Worm (Caenorhabditis elegans) whole organism, L4 larva: ENCODE measurements around the gene kin-2.

ENCODE experiments used
- R02D3.7 ChIP-seq: fragments of 150-350 bp; sonication (generic microtip); optimal IDR thresholded peaks from 3 replicates; lab custom pipeline; 2014; ENCODE audit warnings: missing biosample characterization, missing genetic modification characterization
- Y105C5A.15 ChIP-seq: fragments of 200-800 bp; sonication (Bioruptor generic); IDR thresholded peaks from 2 replicates; pipeline ENCODE4 v1.3.6; 2022; ENCODE audit warnings: missing genetic modification characterization, missing compliant biosample characterization
- attf-4 ChIP-seq: sonication (generic microtip); optimal IDR thresholded peaks from 3 replicates; lab custom pipeline; 2017; ENCODE audit warnings: missing biosample characterization, missing genetic modification characterization
- dmd-6 ChIP-seq: fragments of 200-800 bp; sonication (Bioruptor generic); IDR thresholded peaks from 2 replicates; pipeline ENCODE4 v1.3.6; 2022; ENCODE audit warnings: missing genetic modification reagents, missing genetic modification characterization, missing compliant biosample characterization
- nhr-237 ChIP-seq: sonication (generic microtip); optimal IDR thresholded peaks from 2 replicates; lab custom pipeline; 2017; ENCODE audit warnings: missing biosample characterization, missing genetic modification characterization
- nhr-77 ChIP-seq: fragments of 150-350 bp; optimal IDR thresholded peaks from 2 replicates; lab custom pipeline; 2014; ENCODE audit warnings: missing biosample characterization, missing genetic modification characterization
- pqm-1 ChIP-seq: sonication (generic microtip); optimal IDR thresholded peaks from 2 replicates; lab custom pipeline; 2017; ENCODE audit warnings: missing biosample characterization, missing genetic modification characterization
- zag-1 ChIP-seq: fragments of 150-350 bp; optimal IDR thresholded peaks from 2 replicates; lab custom pipeline; 2014; ENCODE audit warnings: missing biosample characterization, missing genetic modification characterization

DNA sequence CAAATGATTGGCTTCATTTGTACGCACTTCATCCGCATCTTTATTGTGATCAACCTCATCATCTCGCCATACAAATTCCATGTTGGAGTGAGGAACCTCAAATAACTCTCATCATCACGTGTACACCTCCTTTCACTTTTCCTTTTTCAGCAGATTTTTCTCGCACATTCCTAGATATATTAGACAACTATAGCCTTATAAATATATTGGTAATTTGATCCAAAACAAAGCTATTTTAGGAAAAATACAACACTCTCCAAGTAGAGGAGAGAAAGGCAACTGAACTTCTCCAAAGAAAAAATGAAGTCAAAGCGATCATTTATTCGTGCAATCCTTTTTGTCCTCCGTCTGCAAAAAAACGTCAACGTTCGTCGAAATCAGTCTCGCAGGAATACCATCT, 18.8 kb downstream of the kin-2 start, which contains the start of gene R07E4.1:
- TF ChIP-seq Y105C5A.15 (GFP tag; lab: Robert Waterston, UW) (no peak), R02D3.7 (no peak), pqm-1 (tag; lab: Kevin White, UChicago) (no peak), attf-4 (no peak), zag-1 (tag; lab: Kevin White, UChicago) (no peak), nhr-77 (tag; lab: Kevin White, UChicago) (no peak), nhr-237 (tag; lab: Kevin White, UChicago) (no peak), dmd-6 (no peak)
